Worm (Caenorhabditis elegans): ENCODE results near the gene F10B5.2.

F10B5.2 gene

DNA sequence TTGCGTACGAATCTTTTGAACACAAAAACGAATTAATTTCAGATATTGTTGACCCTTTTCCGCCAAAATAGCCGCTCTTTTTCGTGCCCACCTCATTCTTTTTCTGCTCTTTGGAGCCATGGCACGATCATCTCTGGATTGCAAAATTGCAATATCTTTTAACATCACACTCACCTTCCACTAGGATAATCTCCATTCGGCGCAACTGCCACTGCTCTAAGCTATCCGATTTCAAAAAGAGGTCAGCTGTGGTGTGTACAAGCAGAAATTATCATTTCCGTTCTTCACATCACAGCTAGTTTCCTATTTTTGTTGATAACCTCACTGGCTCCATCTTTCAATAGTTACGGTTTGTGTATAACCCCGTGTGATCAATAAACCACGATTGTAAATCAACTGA, 17.9 kb upstream of the F10B5.2 start (continued):
- no peak for TF ChIP-seq unc-130 (GFP tag; optimal IDR thresholded peaks at IDR 0.05)

DNA sequence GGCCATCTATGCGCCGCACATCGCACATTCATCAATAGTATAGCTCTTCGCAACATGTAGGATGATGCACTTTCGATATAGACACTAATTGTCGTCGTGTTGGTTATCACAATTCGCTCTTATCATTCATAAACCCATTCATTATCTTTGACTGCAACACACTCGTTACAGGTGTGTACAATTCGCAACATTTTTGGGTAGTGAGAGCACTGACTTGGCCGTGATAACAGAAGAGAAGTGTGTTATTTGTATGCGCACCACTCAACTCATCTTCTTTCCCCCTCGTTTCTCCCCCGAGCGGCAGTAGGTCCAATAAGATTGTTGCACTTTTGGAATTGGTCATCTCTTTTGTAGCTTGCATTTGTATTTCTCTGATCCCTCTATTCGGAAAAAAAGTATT, 17.3 kb upstream of the F10B5.2 start:
- TF ChIP-seq hrde-1 (tag; optimal IDR thresholded peaks at IDR 0.05; ENCODE audit: borderline replicate concordance), result no peak
- TF ChIP-seq mes-4 (tag; optimal IDR thresholded peaks at IDR 0.05), result no peak
- peak; percentile 73 for TF ChIP-seq ets-4 (GFP tag; optimal IDR thresholded peaks at IDR 0.05)
- no peak for TF ChIP-seq ceh-100 (GFP tag; IDR thresholded peaks at IDR 0.05)
- TF ChIP-seq athp-1 (tag; optimal IDR thresholded peaks at IDR 0.05), result no peak
- no peak for TF ChIP-seq nfya-2 (GFP tag; IDR thresholded peaks at IDR 0.05)
- TF ChIP-seq rpc-1 (optimal IDR thresholded peaks at IDR 0.05), result no peak
- no peak for TF ChIP-seq rpc-1 (tag; optimal IDR thresholded peaks at IDR 0.05)
- no peak for TF ChIP-seq ceh-91 (GFP tag; IDR thresholded peaks at IDR 0.05)
- TF ChIP-seq nhr-80 (tag; optimal IDR thresholded peaks at IDR 0.05), result peak; percentile 95
- no peak for TF ChIP-seq let-526 (GFP tag; IDR thresholded peaks at IDR 0.05)
- 0 out of 2 replicates have a peak, but pooled peaks have one; percentile 14 for TF ChIP-seq nfyb-1 (GFP tag; IDR thresholded peaks at IDR 0.05)
- no peak for TF ChIP-seq Y79H2A.3 (GFP tag; conservative IDR thresholded peaks at IDR 0.05)
- TF ChIP-seq Y53F4B.3 (GFP tag; IDR thresholded peaks at IDR 0.05), result no peak
- TF ChIP-seq attf-5 (GFP tag; optimal IDR thresholded peaks at IDR 0.05), result no peak
- no peak for TF ChIP-seq snpc-4 (GFP tag; optimal IDR thresholded peaks at IDR 0.05)
- no peak for TF ChIP-seq snpc-4 (tag; optimal IDR thresholded peaks at IDR 0.05)
- no peak for TF ChIP-seq Y53G8AR.9 (GFP tag; conservative IDR thresholded peaks at IDR 0.05)

DNA sequence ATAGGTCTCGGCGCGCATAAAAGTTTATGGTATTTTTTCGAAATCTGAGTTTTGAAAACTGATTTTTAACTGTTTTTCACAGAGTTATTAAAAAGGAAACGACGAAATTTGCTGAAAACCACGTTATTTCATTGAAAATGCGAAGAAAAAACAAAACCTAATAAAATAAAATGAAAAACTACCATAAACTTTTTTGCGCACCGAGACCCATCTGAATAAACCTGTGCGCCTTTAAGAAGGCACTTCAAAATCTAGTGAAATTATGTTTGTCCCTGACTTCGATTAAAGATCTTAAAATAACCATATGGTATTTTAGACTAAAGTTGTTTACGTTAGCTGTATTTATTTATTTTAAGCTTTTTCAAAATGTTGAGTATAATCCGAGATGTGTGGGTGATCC, 16.8 kb upstream of the F10B5.2 start:
- no peak for TF ChIP-seq nhr-179 (tag; optimal IDR thresholded peaks at IDR 0.05)
- TF ChIP-seq xnd-1 (tag; optimal IDR thresholded peaks at IDR 0.05), result peak; percentile 55
- peak; percentile 70 for TF ChIP-seq lsl-1 (GFP tag; optimal IDR thresholded peaks at IDR 0.05)
- peak; percentile 63 for TF ChIP-seq F33H1.4 (GFP tag; IDR thresholded peaks at IDR 0.05)
- no peak for TF ChIP-seq rec-8 (tag; optimal IDR thresholded peaks at IDR 0.05)

DNA sequence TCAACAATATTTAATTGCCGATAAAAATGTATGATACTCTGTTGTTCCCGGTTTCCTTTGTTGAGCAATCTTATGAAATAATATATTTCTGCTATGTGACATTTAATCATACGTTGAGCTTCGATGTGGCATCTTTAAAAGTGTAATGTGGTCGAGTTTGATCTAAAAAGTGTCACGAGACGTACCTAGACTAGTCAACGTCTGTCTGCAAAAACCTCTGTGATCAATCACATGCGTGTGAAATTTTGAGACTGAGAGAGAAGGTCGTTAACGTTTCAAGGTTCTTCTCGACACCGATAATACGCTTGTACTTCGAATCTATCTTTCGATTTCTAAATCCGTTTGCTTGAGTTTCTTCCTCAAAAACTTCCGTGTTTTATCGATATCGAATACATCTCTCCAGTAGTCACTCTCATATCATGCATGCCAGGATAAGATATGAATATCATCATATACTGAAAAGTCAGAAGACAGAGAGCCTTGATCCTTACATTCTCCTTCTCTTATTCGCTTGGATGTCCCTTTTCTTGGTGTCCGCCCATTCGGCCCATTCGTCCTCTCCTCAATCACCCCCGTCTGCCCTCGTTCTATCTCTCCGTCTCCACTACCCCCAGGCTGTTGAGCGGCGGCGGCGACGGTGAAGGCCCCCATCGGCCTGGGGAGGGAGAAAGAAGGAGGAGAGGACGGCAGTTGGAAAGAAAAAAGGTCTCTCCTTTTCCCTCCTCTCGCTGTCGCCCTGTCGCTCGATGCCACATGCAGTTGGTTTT, 16.1 kb upstream of the F10B5.2 start:
- TF ChIP-seq nhr-80 (tag; optimal IDR thresholded peaks at IDR 0.05), result peak; percentile 37
- TF ChIP-seq lin-54 (GFP tag; optimal IDR thresholded peaks at IDR 0.05), result peak; percentile 6
- TF ChIP-seq mcd-1 (GFP tag; IDR thresholded peaks at IDR 0.05), result peak; percentile 38; the same call in 1 of the 2 replicates
- no peak for TF ChIP-seq lsl-1 (GFP tag; optimal IDR thresholded peaks at IDR 0.05)
- TF ChIP-seq hrde-1 (tag; optimal IDR thresholded peaks at IDR 0.05; ENCODE audit: borderline replicate concordance), result no peak
- TF ChIP-seq rcor-1 (GFP tag; IDR thresholded peaks at IDR 0.05), result 0 out of 2 replicates have a peak, but pooled peaks have one; percentile 12
- peak; percentile 95 for TF ChIP-seq cebp-1 (GFP tag; IDR thresholded peaks at IDR 0.05)
- TF ChIP-seq cebp-1 (tag; optimal IDR thresholded peaks at IDR 0.05), result peak; percentile 93
- no peak for TF ChIP-seq nfyb-1 (GFP tag; IDR thresholded peaks at IDR 0.05)
- TF ChIP-seq tbx-9 (tag; optimal IDR thresholded peaks at IDR 0.05; ENCODE audit: borderline replicate concordance), result no peak
- peak; percentile 90 for TF ChIP-seq egrh-3 (GFP tag; IDR thresholded peaks at IDR 0.05)
- TF ChIP-seq tlf-1 (GFP tag; optimal IDR thresholded peaks at IDR 0.05), result no peak
- TF ChIP-seq madf-10 (tag; optimal IDR thresholded peaks at IDR 0.05), result peak; percentile 6
- TF ChIP-seq ztf-6 (GFP tag; IDR thresholded peaks at IDR 0.05), result no peak
- TF ChIP-seq pha-4 (tag; optimal IDR thresholded peaks at IDR 0.05), result no peak
- no peak for TF ChIP-seq T07F8.4 (tag; optimal IDR thresholded peaks at IDR 0.05)
- no peak for TF ChIP-seq rec-8 (tag; optimal IDR thresholded peaks at IDR 0.05)
- peak; percentile 99 for TF ChIP-seq zfh-2 (GFP tag; conservative IDR thresholded peaks at IDR 0.05)
- no peak for TF ChIP-seq ccch-3 (GFP tag; optimal IDR thresholded peaks at IDR 0.05)
- 0 out of 2 replicates have a peak, but pooled peaks have one; percentile 10 for TF ChIP-seq egl-44 (GFP tag; IDR thresholded peaks at IDR 0.05)
- no peak for TF ChIP-seq gei-17 (GFP tag; optimal IDR thresholded peaks at IDR 0.05)
- no peak for TF ChIP-seq sea-2 (GFP tag; IDR thresholded peaks at IDR 0.05)
- TF ChIP-seq lir-1 (GFP tag; conservative IDR thresholded peaks at IDR 0.05), result peak; percentile 11; the same call in 1 of the 2 replicates
- TF ChIP-seq F39B2.1 (GFP tag; IDR thresholded peaks at IDR 0.05), result no peak
- TF ChIP-seq F57C9.4 (tag; optimal IDR thresholded peaks at IDR 0.05), result no peak
